Fruit fly (Drosophila melanogaster) whole organism, embryonic: ENCODE measurements around the gene Vps2.

Source experiments
- Aef1 ChIP-seq: fragments of 200-800 bp; sonication (Bioruptor generic); IDR thresholded peaks from 3 replicates; pipeline ENCODE4 v1.3.6; 2022; ENCODE audit warnings: missing biosample characterization, missing genetic modification characterization
- CG10959 ChIP-seq: fragments of 200-800 bp; sonication (Bioruptor generic); IDR thresholded peaks from 2 replicates; pipeline ENCODE4 v1.3.6; 2022; ENCODE audit warnings: missing biosample characterization, missing genetic modification characterization
- CG11723 ChIP-seq: fragments of 200-800 bp; sonication (Bioruptor generic); optimal IDR thresholded peaks from 2 replicates; lab custom pipeline; 2017; ENCODE audit warnings: missing biosample characterization, mild to moderate bottlenecking, missing genetic modification characterization
- CG14441 ChIP-seq: fragments of 200-800 bp; sonication (Bioruptor generic); IDR thresholded peaks from 2 replicates; pipeline ENCODE4 v1.3.6; 2022; ENCODE audit warnings: missing biosample characterization, missing genetic modification characterization
- CG1647 ChIP-seq: fragments of 200-800 bp; sonication (Bioruptor generic); optimal IDR thresholded peaks from 3 replicates; lab custom pipeline; 2016; ENCODE audit warnings: missing biosample characterization, missing genetic modification characterization
- CG17568 ChIP-seq: fragments of 200-800 bp; sonication (Bioruptor generic); optimal IDR thresholded peaks from 2 replicates; lab custom pipeline; 2018; ENCODE audit warnings: missing biosample characterization, mild to moderate bottlenecking, missing genetic modification characterization, moderate library complexity
- CG2712 ChIP-seq: fragments of 200-800 bp; optimal IDR thresholded peaks from 3 replicates; lab custom pipeline; 2019; ENCODE audit warnings: missing biosample characterization, mild to moderate bottlenecking, missing genetic modification characterization, moderate library complexity
- CG31224 ChIP-seq: fragments of 200-800 bp; sonication (Bioruptor generic); IDR thresholded peaks from 2 replicates; pipeline ENCODE4 v1.3.6; 2022; ENCODE audit warnings: missing biosample characterization, missing genetic modification characterization
- CG32767 ChIP-seq: fragments of 200-800 bp; sonication (Bioruptor generic); IDR thresholded peaks from 2 replicates; pipeline ENCODE4 v1.3.6; 2022; ENCODE audit warnings: missing biosample characterization, missing genetic modification characterization
- CG42726 ChIP-seq: fragments of 200-800 bp; sonication (Bioruptor generic); IDR thresholded peaks from 2 replicates; pipeline ENCODE4 v1.3.6; 2022; ENCODE audit warnings: missing biosample characterization, missing genetic modification characterization; ENCODE audit not compliant: partially characterized antibody
- CG5953 ChIP-seq: fragments of 200-800 bp; sonication (Bioruptor generic); IDR thresholded peaks from 2 replicates; pipeline ENCODE4 v1.3.6; 2022; ENCODE audit warnings: missing biosample characterization, missing genetic modification characterization
- CG8478 ChIP-seq: fragments of >200 bp; optimal IDR thresholded peaks from 2 replicates; lab custom pipeline; 2018
- Chrac-16 ChIP-seq: fragments of 200-800 bp; sonication (Bioruptor generic); optimal IDR thresholded peaks from 3 replicates; lab custom pipeline; 2016; ENCODE audit warnings: missing biosample characterization, missing genetic modification characterization
- Dfd ChIP-seq, 2 experiments: fragments of >200 bp; optimal IDR thresholded peaks; 2 replicates each; lab custom pipeline; 2017; ENCODE audit warnings: missing biosample characterization in 2 of 2, missing genetic modification characterization in 2 of 2
- Dp ChIP-seq: fragments of 200-800 bp; sonication (Bioruptor generic); optimal IDR thresholded peaks from 2 replicates; lab custom pipeline; 2018; ENCODE audit warnings: missing biosample characterization, mild to moderate bottlenecking, missing genetic modification characterization, moderate library complexity
- Ets97D ChIP-seq: fragments of 200-800 bp; sonication (Bioruptor generic); optimal IDR thresholded peaks from 3 replicates; lab custom pipeline; 2016; ENCODE audit warnings: missing biosample characterization, missing genetic modification characterization
- Hand ChIP-seq: fragments of 200-800 bp; sonication (Bioruptor generic); optimal IDR thresholded peaks from 2 replicates; lab custom pipeline; 2017; ENCODE audit warnings: mild to moderate bottlenecking, missing biosample characterization, missing genetic modification reagents, missing genetic modification characterization
- HmgD ChIP-seq: fragments of 200-800 bp; sonication (Bioruptor generic); optimal IDR thresholded peaks from 3 replicates; lab custom pipeline; 2016; ENCODE audit warnings: missing biosample characterization, missing genetic modification characterization
- Hmr ChIP-seq: fragments of 200-800 bp; sonication (Bioruptor generic); optimal IDR thresholded peaks from 3 replicates; lab custom pipeline; 2017; ENCODE audit warnings: mild to moderate bottlenecking, missing biosample characterization, missing genetic modification reagents, missing genetic modification characterization
- Jarid2 ChIP-seq: fragments of 200-800 bp; sonication (Bioruptor generic); optimal IDR thresholded peaks from 3 replicates; lab custom pipeline; 2017; ENCODE audit warnings: mild to moderate bottlenecking, missing biosample characterization, missing genetic modification reagents, missing genetic modification characterization
- Max ChIP-seq: fragments of 200-800 bp; sonication (Bioruptor generic); optimal IDR thresholded peaks from 2 replicates; lab custom pipeline; 2016; ENCODE audit warnings: missing biosample characterization, mild to moderate bottlenecking, missing genetic modification characterization
- Pdp1 ChIP-seq, 2 experiments: fragments of 200-800 bp; sonication (Bioruptor generic); optimal IDR thresholded peaks; 3 replicates each; lab custom pipeline; 2016; ENCODE audit warnings: missing biosample characterization in 2 of 2, missing genetic modification characterization in 2 of 2, mild to moderate bottlenecking in 1 of 2, moderate library complexity in 1 of 2
- Poxn ChIP-seq: fragments of 200-800 bp; sonication (Bioruptor generic); IDR thresholded peaks from 2 replicates; pipeline ENCODE4 v1.3.6; 2022; ENCODE audit warnings: missing biosample characterization, missing genetic modification characterization
- Ptx1 ChIP-seq: fragments of 200-800 bp; sonication (Bioruptor generic); IDR thresholded peaks from 2 replicates; pipeline ENCODE4 v1.3.6; 2022; ENCODE audit warnings: missing biosample characterization, missing genetic modification characterization
- TFAM ChIP-seq: fragments of 200-800 bp; sonication (Bioruptor generic); optimal IDR thresholded peaks from 2 replicates; lab custom pipeline; 2017; ENCODE audit warnings: missing biosample characterization, missing genetic modification characterization, inconsistent platforms
- Usf ChIP-seq: fragments of 200-800 bp; sonication (Bioruptor generic); optimal IDR thresholded peaks from 2 replicates; lab custom pipeline; 2017; ENCODE audit warnings: missing genotype, missing biosample characterization, missing genetic modification characterization
- amos ChIP-seq: fragments of 200-800 bp; sonication (Bioruptor generic); IDR thresholded peaks from 2 replicates; pipeline ENCODE4 v1.3.6; 2022; ENCODE audit warnings: missing biosample characterization, missing genetic modification characterization; ENCODE audit not compliant: partially characterized antibody
- az2 ChIP-seq: fragments of 200-800 bp; sonication (Bioruptor generic); optimal IDR thresholded peaks from 3 replicates; lab custom pipeline; 2016; ENCODE audit warnings: missing biosample characterization, missing genetic modification characterization
- bbx ChIP-seq: fragments of 200-800 bp; sonication (Bioruptor generic); IDR thresholded peaks from 2 replicates; pipeline ENCODE4 v1.3.6; 2022; ENCODE audit warnings: missing biosample characterization, missing genetic modification characterization; ENCODE audit not compliant: partially characterized antibody
- bcd ChIP-seq: fragments of 200-800 bp; sonication (Bioruptor generic); optimal IDR thresholded peaks from 2 replicates; lab custom pipeline; 2017; ENCODE audit warnings: missing biosample characterization, mild to moderate bottlenecking, missing genetic modification characterization
- chif ChIP-seq, 2 experiments: fragments of 200-800 bp; sonication (Bioruptor generic); optimal IDR thresholded peaks; 3 replicates each; lab custom pipeline; 2016; ENCODE audit warnings: missing biosample characterization in 2 of 2, missing genetic modification characterization in 2 of 2
- chinmo ChIP-seq: fragments of 200-800 bp; sonication (Bioruptor generic); IDR thresholded peaks from 4 replicates; pipeline ENCODE4 v1.3.6; 2022; ENCODE audit warnings: missing biosample characterization, missing genetic modification characterization; ENCODE audit not compliant: partially characterized antibody
- croc ChIP-seq: fragments of 200-800 bp; sonication (Bioruptor generic); conservative IDR thresholded peaks from 3 replicates; pipeline ENCODE4 v1.3.6; 2022; ENCODE audit warnings: missing biosample characterization, missing genetic modification characterization
- cwo ChIP-seq: fragments of 200-800 bp; sonication (Bioruptor generic); optimal IDR thresholded peaks from 3 replicates; lab custom pipeline; 2017; ENCODE audit warnings: missing biosample characterization, missing genetic modification characterization, mild to moderate bottlenecking, moderate library complexity, missing genetic modification reagents
- dmrt99B ChIP-seq: fragments of 200-800 bp; sonication (Bioruptor generic); optimal IDR thresholded peaks from 2 replicates; lab custom pipeline; 2018; ENCODE audit warnings: missing biosample characterization, mild to moderate bottlenecking, missing genetic modification characterization, moderate library complexity
- dysf ChIP-seq: fragments of 200-800 bp; sonication (Bioruptor generic); IDR thresholded peaks from 3 replicates; pipeline ENCODE4 v1.3.6; 2022; ENCODE audit warnings: missing biosample characterization, missing genetic modification characterization
- fru ChIP-seq: fragments of >200 bp; optimal IDR thresholded peaks from 2 replicates; lab custom pipeline; 2017
- jing ChIP-seq: fragments of 200-800 bp; sonication (Bioruptor generic); optimal IDR thresholded peaks from 2 replicates; lab custom pipeline; 2018; ENCODE audit warnings: missing biosample characterization, mild to moderate bottlenecking, missing genetic modification characterization
- mirr ChIP-seq: fragments of 200-800 bp; sonication (Bioruptor generic); optimal IDR thresholded peaks from 3 replicates; lab custom pipeline; 2018; ENCODE audit warnings: missing biosample characterization, mild to moderate bottlenecking, missing genetic modification characterization
- oc ChIP-seq: fragments of 200-800 bp; sonication (Bioruptor generic); optimal IDR thresholded peaks from 2 replicates; lab custom pipeline; 2018; ENCODE audit warnings: missing biosample characterization, mild to moderate bottlenecking, missing genetic modification characterization, moderate library complexity
- onecut ChIP-seq: fragments of 200-800 bp; sonication (Bioruptor generic); IDR thresholded peaks from 2 replicates; pipeline ENCODE4 v1.3.6; 2022; ENCODE audit warnings: missing biosample characterization, missing genetic modification characterization
- pan ChIP-seq, 4 experiments: fragments of >200 bp in 3 of 4; fragments of 200-800 bp in 1 of 4; sonication (Bioruptor generic) in 1 of 4; optimal IDR thresholded peaks in 3 of 4; IDR thresholded peaks in 1 of 4; 2 replicates each; pipeline versions ENCODE4 v1.3.6 to Lab custom; 2017 to 2022; ENCODE audit warnings: missing biosample characterization in 2 of 4, missing genetic modification characterization in 2 of 4, mixed read lengths in 1 of 4
- pho ChIP-seq: fragments of 200-800 bp; sonication (Bioruptor generic); optimal IDR thresholded peaks from 2 replicates; lab custom pipeline; 2016; ENCODE audit warnings: missing biosample characterization, missing genetic modification characterization
- phol ChIP-seq: fragments of 200-800 bp; sonication (Bioruptor generic); optimal IDR thresholded peaks from 3 replicates; lab custom pipeline; 2018; ENCODE audit warnings: missing biosample characterization, mild to moderate bottlenecking, missing genetic modification characterization, moderate library complexity
- psq ChIP-seq: fragments of 200-800 bp; sonication (Bioruptor generic); optimal IDR thresholded peaks from 2 replicates; lab custom pipeline; 2017; ENCODE audit warnings: missing biosample characterization, missing genetic modification characterization
- row ChIP-seq: fragments of 200-800 bp; sonication (Bioruptor generic); IDR thresholded peaks from 3 replicates; pipeline ENCODE4 v1.3.6; 2022; ENCODE audit warnings: missing biosample characterization, missing genetic modification characterization
- ttk ChIP-seq: fragments of 200-800 bp; sonication (Bioruptor generic); IDR thresholded peaks from 2 replicates; pipeline ENCODE4 v2.1.2; 2022; ENCODE audit warnings: missing biosample characterization, missing genetic modification characterization
- usp ChIP-seq: fragments of >200 bp; optimal IDR thresholded peaks from 2 replicates; lab custom pipeline; 2017; ENCODE audit warnings: missing biosample characterization, missing genetic modification characterization
- vvl ChIP-seq: fragments of 200-800 bp; sonication (Bioruptor generic); IDR thresholded peaks from 2 replicates; pipeline ENCODE4 v1.3.6; 2022; ENCODE audit warnings: missing biosample characterization, missing genetic modification characterization

Vps2 gene

DNA sequence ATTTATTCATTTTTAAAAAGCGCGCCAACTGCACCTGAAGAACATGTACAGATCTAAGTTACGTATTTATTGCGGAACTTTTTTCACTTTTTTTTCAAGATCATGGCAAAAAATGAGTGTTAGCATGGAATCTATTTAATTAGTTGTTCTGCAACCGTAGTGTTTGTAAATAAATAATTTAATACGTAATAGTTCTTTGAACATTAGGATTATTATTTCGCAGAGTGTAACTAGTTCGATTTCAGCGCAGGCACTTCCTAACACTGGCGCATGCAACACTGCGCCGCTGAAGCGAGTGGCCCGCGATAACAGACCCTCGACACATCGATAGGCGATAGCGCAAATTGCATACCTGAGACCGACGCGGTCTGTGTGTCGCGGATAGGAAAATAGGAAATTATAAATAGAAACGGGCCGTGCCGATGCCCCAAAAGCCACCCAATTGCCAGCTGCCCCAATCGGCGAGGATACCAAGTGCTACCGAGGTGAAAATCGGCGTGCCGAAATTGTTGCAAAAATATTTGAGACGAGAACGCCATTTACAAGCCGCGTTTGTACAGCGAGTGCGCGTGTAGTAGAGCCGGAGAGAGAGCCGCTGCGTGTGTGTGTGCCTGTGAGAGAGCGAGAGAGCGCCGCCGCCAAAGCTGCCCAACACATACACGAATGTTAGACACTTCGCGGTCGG lies 11.1 kb upstream of the Vps2 start, which contains the start of gene gro (continued):
- TF ChIP-seq CG32767: no peak
- TF ChIP-seq CG1647: peak; percentile 38
- TF ChIP-seq Hmr (GFP tag; lab: Kevin White, UChicago): peak; percentile 82
- peak; percentile 88 for TF ChIP-seq row (GFP tag; lab: Robert Waterston, UW)
- TF ChIP-seq amos (GFP tag; lab: Robert Waterston, UW): peak; percentile 80
- peak; percentile 60 for TF ChIP-seq CG42726 (GFP tag; lab: Robert Waterston, UW)
- TF ChIP-seq Poxn (GFP tag; lab: Robert Waterston, UW): no peak
- peak; percentile 74 for TF ChIP-seq Max (GFP tag; lab: Kevin White, UChicago)
- TF ChIP-seq pho (GFP tag; lab: Kevin White, UChicago): peak; percentile 79
- peak; percentile 70 to 94 for TF ChIP-seq Pdp1 (GFP tag; optimal IDR thresholded peaks at IDR 0.05; lab: Kevin White, UChicago)
- TF ChIP-seq dysf (GFP tag; lab: Robert Waterston, UW): peak; percentile 84
- no peak for TF ChIP-seq usp (GFP tag; lab: Kevin White, UChicago)
- TF ChIP-seq chif (GFP tag; optimal IDR thresholded peaks at IDR 0.05; lab: Kevin White, UChicago): peak; percentile 69 to 72
- TF ChIP-seq CG11723: peak; percentile 70
- peak; percentile 66 for TF ChIP-seq CG2712
- peak; percentile 87 for TF ChIP-seq Dp (GFP tag; lab: Kevin White, UChicago)
- peak; percentile 7 for TF ChIP-seq fru
- TF ChIP-seq bbx: peak; percentile 85
- TF ChIP-seq bcd (GFP tag; lab: Kevin White, UChicago): peak; percentile 78
- TF ChIP-seq chinmo: peak; percentile 67; the same call in 2 of the 4 replicates
- TF ChIP-seq az2 (GFP tag; lab: Kevin White, UChicago): peak; percentile 43
- TF ChIP-seq pan (optimal IDR thresholded peaks at IDR 0.05; lab: Kevin White, UChicago): no peak
- TF ChIP-seq pan (GFP tag; optimal IDR thresholded peaks at IDR 0.05 in 1 of 2, IDR thresholded peaks at IDR 0.05 in 1 of 2): peak in 1 of 2 experiments; percentile 64
- TF ChIP-seq CG17568: peak; percentile 60
- TF ChIP-seq Chrac-16: peak; percentile 77
- peak; percentile 35 for TF ChIP-seq Jarid2 (GFP tag; lab: Kevin White, UChicago)
- TF ChIP-seq psq (GFP tag; lab: Kevin White, UChicago): peak; percentile 46
- TF ChIP-seq Dfd (GFP tag; optimal IDR thresholded peaks at IDR 0.05; lab: Kevin White, UChicago): no peak
- no peak for TF ChIP-seq CG5953 (GFP tag; lab: Robert Waterston, UW)
- no peak for TF ChIP-seq TFAM (GFP tag; lab: Kevin White, UChicago)
- peak; percentile 61 for TF ChIP-seq Aef1 (GFP tag; lab: Robert Waterston, UW)
- peak; percentile 26 for TF ChIP-seq Hand (GFP tag; lab: Kevin White, UChicago)
- peak; percentile 46 for TF ChIP-seq oc (tag; lab: Kevin White, UChicago)
- no peak for TF ChIP-seq jing
- peak; percentile 34; the same call in 2 of the 3 replicates for TF ChIP-seq croc (GFP tag; lab: Robert Waterston, UW)
- peak; percentile 83 for TF ChIP-seq phol (tag; lab: Kevin White, UChicago)
- peak; percentile 97 for TF ChIP-seq Ets97D
- TF ChIP-seq Usf (GFP tag; lab: Kevin White, UChicago): no peak
- TF ChIP-seq ttk (GFP tag; lab: Robert Waterston, UW): peak; percentile 50; the same call in 1 of the 2 replicates
- no peak for TF ChIP-seq cwo
- peak; percentile 68 for TF ChIP-seq HmgD (GFP tag; lab: Kevin White, UChicago)
- TF ChIP-seq Ptx1 (GFP tag; lab: Robert Waterston, UW): peak; percentile 75
- no peak for TF ChIP-seq CG8478 (lab: Kevin White, UChicago)
- TF ChIP-seq dmrt99B (tag; lab: Kevin White, UChicago): peak; percentile 49
- TF ChIP-seq onecut: peak; percentile 66
- peak; percentile 88 for TF ChIP-seq vvl (GFP tag; lab: Robert Waterston, UW)
- no peak for TF ChIP-seq CG31224
- peak; percentile 66 for TF ChIP-seq mirr (GFP tag; lab: Kevin White, UChicago)
- peak; percentile 68 for TF ChIP-seq CG10959 (GFP tag; lab: Robert Waterston, UW)
- TF ChIP-seq CG14441: peak; percentile 55
